Fruit fly (Drosophila melanogaster) whole organism, wandering third instar larva: ENCODE results near the gene Or67c.

Source experiments
- Abd-B ChIP-seq: fragments of >200 bp; optimal IDR thresholded peaks from 2 replicates; lab custom pipeline; 2017; ENCODE audit warnings: missing biosample characterization, missing genetic modification characterization
- Dfd ChIP-seq: fragments of >200 bp; optimal IDR thresholded peaks from 2 replicates; lab custom pipeline; 2017; ENCODE audit warnings: missing biosample characterization, missing genetic modification characterization
- Hr78 ChIP-seq: fragments of >200 bp; optimal IDR thresholded peaks from 2 replicates; lab custom pipeline; 2017; ENCODE audit warnings: missing biosample characterization, missing genetic modification characterization
- Myc ChIP-seq: fragments of >200 bp; optimal IDR thresholded peaks from 2 replicates; lab custom pipeline; 2017
- br ChIP-seq: fragments of 200-800 bp; sonication (Bioruptor generic); optimal IDR thresholded peaks from 2 replicates; lab custom pipeline; 2016; ENCODE audit warnings: missing biosample characterization, missing genetic modification characterization
- dsf ChIP-seq: sonication (Bioruptor generic); optimal IDR thresholded peaks from 2 replicates; lab custom pipeline; 2016; ENCODE audit warnings: missing biosample characterization, missing genetic modification characterization, borderline replicate concordance
- fru ChIP-seq: fragments of 200-800 bp; sonication (Bioruptor generic); optimal IDR thresholded peaks from 3 replicates; lab custom pipeline; 2016; ENCODE audit warnings: missing biosample characterization, mild to moderate bottlenecking, missing genetic modification characterization
- h ChIP-seq: fragments of 200-800 bp; sonication (Bioruptor generic); optimal IDR thresholded peaks from 3 replicates; lab custom pipeline; 2016; ENCODE audit warnings: missing biosample characterization, mild to moderate bottlenecking, missing genetic modification characterization
- jim ChIP-seq: fragments of 175-275, 200-325 bp; sonication (Bioruptor generic); optimal IDR thresholded peaks from 2 replicates; lab custom pipeline; 2016; ENCODE audit warnings: missing biosample characterization, mild to moderate bottlenecking, missing genetic modification characterization
- pan ChIP-seq: fragments of >200 bp; optimal IDR thresholded peaks from 2 replicates; lab custom pipeline; 2017
- psq ChIP-seq: fragments of 200-800 bp; sonication (Bioruptor generic); optimal IDR thresholded peaks from 3 replicates; lab custom pipeline; 2017; ENCODE audit warnings: missing biosample characterization, mild to moderate bottlenecking, missing genetic modification characterization, moderate library complexity
- usp ChIP-seq: fragments of >200 bp; optimal IDR thresholded peaks from 2 replicates; lab custom pipeline; 2017; ENCODE audit warnings: missing biosample characterization, missing genetic modification characterization

DNA sequence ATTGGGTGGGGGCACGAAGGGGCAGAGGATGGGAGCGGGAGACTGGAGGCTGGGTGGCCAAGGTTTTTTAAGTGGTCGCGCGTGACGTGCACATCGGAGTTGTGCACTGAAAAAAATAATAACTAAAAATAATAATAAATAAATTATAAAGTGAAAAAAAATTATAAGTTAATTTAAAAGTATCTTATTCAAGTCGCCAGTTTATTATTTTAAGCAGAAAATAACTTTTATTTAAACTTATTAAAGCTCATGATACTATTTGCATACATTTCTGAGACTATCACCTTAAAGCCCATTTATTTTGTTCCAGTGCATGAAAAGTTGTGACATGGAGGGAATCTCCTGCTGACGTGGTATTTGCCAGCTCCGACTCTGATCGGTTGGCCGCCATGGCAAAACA lies 2.3 kb downstream of the Or67c start:
- TF ChIP-seq usp (GFP tag; lab: Kevin White, UChicago) (no peak), br (GFP tag; lab: Kevin White, UChicago) (no peak), pan (lab: Kevin White, UChicago) (no peak), fru (GFP tag; lab: Kevin White, UChicago) (peak; percentile 17), Myc (lab: Kevin White, UChicago) (no peak), dsf (GFP tag; lab: Kevin White, UChicago) (no peak), psq (GFP tag; lab: Kevin White, UChicago) (peak; percentile 42), Abd-B (GFP tag; lab: Kevin White, UChicago) (no peak), Hr78 (GFP tag; lab: Kevin White, UChicago) (no peak), jim (GFP tag; lab: Kevin White, UChicago) (no peak), Dfd (GFP tag; lab: Kevin White, UChicago) (no peak), h (no peak)
